Worm (Caenorhabditis elegans) whole organism, young adult: ENCODE measurements around the gene F52E1.9.

Experiments used
- B0019.2 ChIP-seq: fragments of 200-800 bp; sonication (Bioruptor generic); conservative IDR thresholded peaks from 2 replicates; pipeline ENCODE4 v1.3.6; 2022; ENCODE audit warnings: missing genetic modification reagents, missing genetic modification characterization, missing compliant biosample characterization
- B0035.1 ChIP-seq: sonication (generic microtip); optimal IDR thresholded peaks from 2 replicates; lab custom pipeline; 2016; ENCODE audit warnings: missing genetic modification characterization, mild to moderate bottlenecking, missing compliant biosample characterization, missing genotype, missing genetic modification reagents
- D2030.7 ChIP-seq: fragments of 200-800 bp; sonication (Bioruptor generic); IDR thresholded peaks from 2 replicates; pipeline ENCODE4 v1.3.6; 2022; ENCODE audit warnings: missing genetic modification reagents, missing genetic modification characterization, missing compliant biosample characterization
- F10E7.11 ChIP-seq: sonication (generic microtip); optimal IDR thresholded peaks from 2 replicates; lab custom pipeline; 2017; ENCODE audit warnings: mild to moderate bottlenecking, missing genetic modification characterization, moderate library complexity, missing compliant biosample characterization
- F33H1.4 ChIP-seq: fragments of 200-800 bp; sonication (Bioruptor generic); IDR thresholded peaks from 2 replicates; pipeline ENCODE4 v1.3.6; 2022; ENCODE audit warnings: missing genetic modification reagents, missing genetic modification characterization, missing compliant biosample characterization
- F49E8.2 ChIP-seq: sonication (generic microtip); optimal IDR thresholded peaks from 3 replicates; lab custom pipeline; 2017; ENCODE audit warnings: missing genetic modification characterization, mild to moderate bottlenecking, missing compliant biosample characterization, antibody characterized with exemption, moderate library complexity; ENCODE audit not compliant: insufficient read depth
- F57A8.1 ChIP-seq: fragments of 200-800 bp; sonication (Bioruptor generic); optimal IDR thresholded peaks from 2 replicates; lab custom pipeline; 2018; ENCODE audit warnings: mild to moderate bottlenecking, missing genetic modification characterization, moderate library complexity, missing compliant biosample characterization
- K12H6.12 ChIP-seq: fragments of 200-800 bp; sonication (Bioruptor generic); optimal IDR thresholded peaks from 2 replicates; lab custom pipeline; 2018; ENCODE audit warnings: mild to moderate bottlenecking, missing genetic modification characterization, missing compliant biosample characterization
- T26A5.8 ChIP-seq: sonication (generic microtip); optimal IDR thresholded peaks from 2 replicates; lab custom pipeline; 2016; ENCODE audit warnings: missing genetic modification characterization, missing compliant biosample characterization
- Y53F4B.3 ChIP-seq: fragments of 200-800 bp; sonication (Bioruptor generic); IDR thresholded peaks from 2 replicates; pipeline ENCODE4 v1.3.6; 2022; ENCODE audit warnings: missing genetic modification reagents, missing genetic modification characterization, missing compliant biosample characterization
- Y53G8AR.9 ChIP-seq: fragments of 200-800 bp; sonication (Bioruptor generic); conservative IDR thresholded peaks from 2 replicates; pipeline ENCODE4 v1.3.6; 2022; ENCODE audit warnings: missing genetic modification reagents, missing genetic modification characterization, missing compliant biosample characterization
- akir-1 ChIP-seq: fragments of 200-800 bp; sonication (Bioruptor generic); optimal IDR thresholded peaks from 2 replicates; lab custom pipeline; 2018; ENCODE audit warnings: mild to moderate bottlenecking, missing genetic modification characterization, moderate library complexity, missing compliant biosample characterization
- ama-1 ChIP-seq, 3 experiments: fragments of 150-350 bp in 1 of 3; sonication (generic microtip) in 2 of 3; optimal IDR thresholded peaks; 2 replicates each; lab custom pipeline; 2014 to 2018; ENCODE audit warnings: missing biosample characterization in 2 of 3, missing genetic modification characterization in 2 of 3, missing genetic modification reagents in 2 of 3
- attf-3 ChIP-seq: fragments of 200-800 bp; sonication (Bioruptor generic); conservative IDR thresholded peaks from 2 replicates; pipeline ENCODE4 v1.3.6; 2022; ENCODE audit warnings: missing genetic modification reagents, missing genetic modification characterization, missing compliant biosample characterization
- ccch-3 ChIP-seq: fragments of 200-800 bp; sonication (Bioruptor generic); optimal IDR thresholded peaks from 2 replicates; lab custom pipeline; 2018; ENCODE audit warnings: mild to moderate bottlenecking, missing genetic modification characterization, missing compliant biosample characterization
- ceh-79 ChIP-seq: sonication (generic microtip); optimal IDR thresholded peaks from 2 replicates; lab custom pipeline; 2017; ENCODE audit warnings: mild to moderate bottlenecking, missing genetic modification characterization, missing compliant biosample characterization
- ceh-91 ChIP-seq: fragments of 200-800 bp; sonication (Bioruptor generic); IDR thresholded peaks from 2 replicates; pipeline ENCODE4 v1.3.6; 2022; ENCODE audit warnings: missing genetic modification reagents, missing genetic modification characterization, missing compliant biosample characterization
- dox-1 ChIP-seq: fragments of 200-800 bp; sonication (Bioruptor generic); IDR thresholded peaks from 2 replicates; pipeline ENCODE4 v1.3.6; 2022; ENCODE audit warnings: missing genetic modification reagents, missing genetic modification characterization, missing compliant biosample characterization
- dpff-1 ChIP-seq: sonication (generic microtip); optimal IDR thresholded peaks from 2 replicates; lab custom pipeline; 2017; ENCODE audit warnings: mild to moderate bottlenecking, missing genetic modification characterization, missing compliant biosample characterization
- efl-1 ChIP-seq: fragments of 150-350 bp; optimal IDR thresholded peaks from 2 replicates; lab custom pipeline; 2014; ENCODE audit warnings: missing biosample characterization, missing genetic modification reagents, missing genetic modification characterization
- egrh-3 ChIP-seq: fragments of 200-800 bp; sonication (Bioruptor generic); IDR thresholded peaks from 2 replicates; pipeline ENCODE4 v1.3.6; 2022; ENCODE audit warnings: missing genetic modification reagents, missing genetic modification characterization, missing compliant biosample characterization
- gei-17 ChIP-seq: fragments of 200-800 bp; sonication (Bioruptor generic); optimal IDR thresholded peaks from 2 replicates; lab custom pipeline; 2018; ENCODE audit warnings: mild to moderate bottlenecking, missing genetic modification characterization, missing compliant biosample characterization
- hmg-20 ChIP-seq: fragments of 200-800 bp; sonication (Bioruptor generic); IDR thresholded peaks from 2 replicates; pipeline ENCODE4 v1.3.6; 2022; ENCODE audit warnings: missing genetic modification reagents, missing genetic modification characterization, missing compliant biosample characterization
- let-607 ChIP-seq, 2 experiments: fragments of 200-800 bp in 1 of 2; sonication (Bioruptor generic) in 1 of 2; sonication (generic microtip) in 1 of 2; optimal IDR thresholded peaks; 2 replicates each; lab custom pipeline; 2016 to 2018; ENCODE audit warnings: mild to moderate bottlenecking in 2 of 2, missing compliant biosample characterization in 2 of 2, missing genetic modification characterization in 2 of 2, moderate library complexity in 2 of 2, missing genotype in 1 of 2
- lin-26 ChIP-seq: fragments of 200-800 bp; sonication (Bioruptor generic); IDR thresholded peaks from 2 replicates; pipeline ENCODE4 v1.3.6; 2022; ENCODE audit warnings: missing genetic modification reagents, missing genetic modification characterization, missing compliant biosample characterization
- madf-10 ChIP-seq: sonication (generic microtip); optimal IDR thresholded peaks from 2 replicates; lab custom pipeline; 2016; ENCODE audit warnings: mild to moderate bottlenecking, missing genetic modification characterization, missing compliant biosample characterization
- madf-3 ChIP-seq: fragments of 200-800 bp; sonication (Bioruptor generic); IDR thresholded peaks from 2 replicates; pipeline ENCODE4 v1.3.6; 2022; ENCODE audit warnings: missing genetic modification reagents, missing genetic modification characterization, missing compliant biosample characterization
- mcd-1 ChIP-seq: fragments of 200-800 bp; sonication (Bioruptor generic); IDR thresholded peaks from 2 replicates; pipeline ENCODE4 v1.3.6; 2022; ENCODE audit warnings: missing genetic modification reagents, missing genetic modification characterization, missing compliant biosample characterization
- nfya-2 ChIP-seq: fragments of 200-800 bp; sonication (Bioruptor generic); IDR thresholded peaks from 2 replicates; pipeline ENCODE4 v1.3.6; 2022; ENCODE audit warnings: missing genetic modification reagents, missing genetic modification characterization, missing compliant biosample characterization
- nfyb-1 ChIP-seq: fragments of 200-800 bp; sonication (Bioruptor generic); IDR thresholded peaks from 2 replicates; pipeline ENCODE4 v1.3.6; 2022; ENCODE audit warnings: missing genetic modification reagents, missing genetic modification characterization, missing compliant biosample characterization
- nhr-27 ChIP-seq: fragments of 200-800 bp; sonication (Bioruptor generic); optimal IDR thresholded peaks from 2 replicates; lab custom pipeline; 2018; ENCODE audit warnings: mild to moderate bottlenecking, missing genetic modification characterization, moderate library complexity, missing compliant biosample characterization
- nhr-80 ChIP-seq: sonication (generic microtip); optimal IDR thresholded peaks from 2 replicates; lab custom pipeline; 2016; ENCODE audit warnings: missing genetic modification characterization, missing compliant biosample characterization
- nhr-90 ChIP-seq: sonication (generic microtip); optimal IDR thresholded peaks from 2 replicates; lab custom pipeline; 2016; ENCODE audit warnings: missing genotype, mild to moderate bottlenecking, missing genetic modification characterization, missing compliant biosample characterization
- rcor-1 ChIP-seq: fragments of 200-800 bp; sonication (Bioruptor generic); IDR thresholded peaks from 2 replicates; pipeline ENCODE4 v1.3.6; 2022; ENCODE audit warnings: missing genetic modification reagents, missing genetic modification characterization, missing compliant biosample characterization
- rec-8 ChIP-seq, 2 experiments: sonication (generic microtip); optimal IDR thresholded peaks; 2 replicates each; lab custom pipeline; 2016; ENCODE audit warnings: mild to moderate bottlenecking in 2 of 2, missing genetic modification characterization in 2 of 2, missing genetic modification reagents in 2 of 2, missing genotype in 2 of 2, missing biosample characterization in 1 of 2, missing compliant biosample characterization in 1 of 2, moderate library complexity in 1 of 2
- snpc-1.3 ChIP-seq: sonication (generic microtip); optimal IDR thresholded peaks from 2 replicates; lab custom pipeline; 2017; ENCODE audit warnings: missing genetic modification characterization, mild to moderate bottlenecking, missing compliant biosample characterization, antibody characterized with exemption, moderate library complexity, missing genotype, missing genetic modification reagents; ENCODE audit not compliant: insufficient read depth
- somi-1 ChIP-seq: fragments of 200-800 bp; sonication (Bioruptor generic); optimal IDR thresholded peaks from 2 replicates; lab custom pipeline; 2018; ENCODE audit warnings: mild to moderate bottlenecking, missing genetic modification characterization, missing compliant biosample characterization
- tbp1 ChIP-seq: fragments of 200-800 bp; sonication (Bioruptor generic); optimal IDR thresholded peaks from 2 replicates; lab custom pipeline; 2018; ENCODE audit warnings: mild to moderate bottlenecking, missing genetic modification characterization, missing compliant biosample characterization
- xnd-1 ChIP-seq: sonication (generic microtip); optimal IDR thresholded peaks from 2 replicates; lab custom pipeline; 2016; ENCODE audit warnings: missing genotype, missing genetic modification reagents, missing genetic modification characterization, missing compliant biosample characterization
- zim-3 ChIP-seq: sonication (generic microtip); optimal IDR thresholded peaks from 2 replicates; lab custom pipeline; 2017; ENCODE audit warnings: mild to moderate bottlenecking, missing genetic modification characterization, moderate library complexity, missing compliant biosample characterization

F52E1.9 gene

ce11 chrV:8415113-8415530 lies 12.7 kb upstream of the F52E1.9 start (continued):
- TF ChIP-seq ama-1 (optimal IDR thresholded peaks at IDR 0.05; lab: Kevin White, UChicago) (no peak), ama-1 (GFP tag; optimal IDR thresholded peaks at IDR 0.05; lab: Kevin White, UChicago) (peak in 1 of 2 experiments; percentile 33), rec-8 (tag; optimal IDR thresholded peaks at IDR 0.05; lab: Kevin White, UChicago) (peak in 1 of 2 experiments; percentile 2), egrh-3 (GFP tag; lab: Robert Waterston, UW) (no peak), nfyb-1 (GFP tag; lab: Robert Waterston, UW) (peak; percentile 70), hmg-20 (0 out of 2 replicates have a peak, but pooled peaks have one; percentile 9), madf-3 (GFP tag; lab: Robert Waterston, UW) (peak; percentile 86), nfya-2 (GFP tag; lab: Robert Waterston, UW) (0 out of 2 replicates have a peak, but pooled peaks have one; percentile 5), F49E8.2 (tag; lab: Kevin White, UChicago) (peak; percentile 77), rcor-1 (GFP tag; lab: Robert Waterston, UW) (peak; percentile 71), lin-26 (GFP tag; lab: Robert Waterston, UW) (peak; percentile 74), nhr-80 (tag; lab: Kevin White, UChicago) (no peak), F10E7.11 (tag; lab: Kevin White, UChicago) (peak; percentile 54), D2030.7 (GFP tag; lab: Robert Waterston, UW) (peak; percentile 75), zim-3 (no peak), F57A8.1 (GFP tag; lab: Kevin White, UChicago) (no peak), attf-3 (GFP tag; lab: Robert Waterston, UW) (no peak), dpff-1 (tag; lab: Kevin White, UChicago) (no peak)
- TF ChIP-seq, all 124 proteins: peak for 53

DNA sequence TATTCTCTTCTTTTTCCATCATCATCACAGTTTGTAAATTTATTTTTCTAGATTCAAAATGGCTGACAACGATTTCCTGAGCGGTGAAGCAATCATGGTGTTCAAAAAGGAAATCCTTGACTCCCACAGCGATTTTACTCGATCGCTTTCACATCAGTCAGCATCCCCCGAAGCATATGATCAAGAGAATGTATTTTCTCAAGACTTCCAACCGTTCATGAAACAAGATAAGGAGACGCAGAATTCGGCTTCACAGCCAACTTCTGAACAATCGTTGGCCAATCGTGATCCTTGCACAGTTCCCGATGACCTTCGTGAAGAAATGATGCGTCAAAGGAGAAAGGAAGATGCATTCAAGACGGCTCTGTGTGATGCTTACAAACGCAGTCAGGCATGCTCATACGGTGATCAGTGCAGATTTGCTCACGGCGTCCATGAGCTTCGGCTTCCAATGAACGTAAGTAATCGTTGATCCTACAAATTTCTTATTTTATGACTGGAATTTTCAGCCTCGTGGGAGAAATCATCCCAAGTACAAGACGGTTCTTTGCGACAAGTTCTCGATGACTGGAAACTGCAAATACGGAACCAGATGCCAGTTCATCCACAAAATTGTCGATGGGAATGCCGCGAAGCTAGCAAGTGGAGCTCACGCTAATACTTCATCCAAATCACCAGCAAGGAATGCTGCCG lies 11.7 kb upstream of the F52E1.9 start, which contains the start of gene pos-1:
Gene pos-1, plus strand, starts transcription at position 51 of the 693 bp plus-strand sequence.
- TF ChIP-seq akir-1 (GFP tag; lab: Kevin White, UChicago), result no peak
- TF ChIP-seq xnd-1, result no peak
- no peak for TF ChIP-seq egrh-3 (GFP tag; lab: Robert Waterston, UW)
- TF ChIP-seq, all 124 proteins: peak for 0

ce11 chrV:8413432-8414021 lies 11.1 kb upstream of the F52E1.9 start, which contains the start of gene vha-18:
TSS of gene vha-18 (minus strand) at chrV:8413482.
- TF ChIP-seq tbp1 (GFP tag; lab: Kevin White, UChicago) (peak; percentile 63), efl-1 (GFP tag; lab: Kevin White, UChicago) (peak; percentile 90), Y53G8AR.9 (GFP tag; lab: Robert Waterston, UW) (0 out of 2 replicates have a peak, but pooled peaks have one; percentile 60), snpc-1.3 (tag; lab: Kevin White, UChicago) (peak; percentile 73), nhr-90 (tag; lab: Kevin White, UChicago) (no peak), nhr-27 (tag; lab: Kevin White, UChicago) (no peak), ama-1 (optimal IDR thresholded peaks at IDR 0.05; lab: Kevin White, UChicago) (no peak), ama-1 (GFP tag; optimal IDR thresholded peaks at IDR 0.05; lab: Kevin White, UChicago) (no peak), ccch-3 (no peak), mcd-1 (GFP tag; lab: Robert Waterston, UW) (peak; percentile 94), dox-1 (peak; percentile 92), madf-10 (no peak), T26A5.8 (tag; lab: Kevin White, UChicago) (no peak), gei-17 (no peak), attf-3 (GFP tag; lab: Robert Waterston, UW) (peak; percentile 79), K12H6.12 (tag; lab: Kevin White, UChicago) (no peak), akir-1 (GFP tag; lab: Kevin White, UChicago) (no peak), ceh-91 (GFP tag; lab: Robert Waterston, UW) (peak; percentile 99), zim-3 (no peak), let-607 (tag; optimal IDR thresholded peaks at IDR 0.05; lab: Kevin White, UChicago) (no peak), Y53F4B.3 (GFP tag; lab: Robert Waterston, UW) (peak; percentile 39; the same call in 1 of the 2 replicates), B0019.2 (GFP tag; lab: Robert Waterston, UW) (peak; percentile 90), B0035.1 (tag; lab: Kevin White, UChicago) (no peak), somi-1 (GFP tag; lab: Kevin White, UChicago) (no peak), F33H1.4 (peak; percentile 86), ceh-79 (tag; lab: Kevin White, UChicago) (no peak), hmg-20 (no peak), D2030.7 (GFP tag; lab: Robert Waterston, UW) (peak; percentile 97), madf-3 (GFP tag; lab: Robert Waterston, UW) (peak; percentile 89)
